Worm (Caenorhabditis elegans) whole organism, late embryonic: ENCODE measurements around the gene ZK697.14.

Experiments
- C38D4.7 ChIP-seq: fragments of 200-800 bp; sonication (Bioruptor generic); optimal IDR thresholded peaks from 2 replicates; lab custom pipeline; 2018; ENCODE audit warnings: mild to moderate bottlenecking, missing genetic modification characterization, moderate library complexity, missing compliant biosample characterization
- F13H6.1 ChIP-seq: sonication (generic microtip); optimal IDR thresholded peaks from 2 replicates; lab custom pipeline; 2016; ENCODE audit warnings: missing genetic modification characterization, missing compliant biosample characterization
- K02D7.2 ChIP-seq: sonication (generic microtip); optimal IDR thresholded peaks from 2 replicates; lab custom pipeline; 2017; ENCODE audit warnings: mild to moderate bottlenecking, missing genetic modification characterization, missing compliant biosample characterization
- K09A11.1 ChIP-seq: sonication (generic microtip); optimal IDR thresholded peaks from 2 replicates; lab custom pipeline; 2017; ENCODE audit warnings: antibody characterized with exemption, mild to moderate bottlenecking, missing genetic modification characterization, missing compliant biosample characterization; ENCODE audit not compliant: insufficient read depth
- ceh-14 ChIP-seq: sonication (generic microtip); optimal IDR thresholded peaks from 2 replicates; lab custom pipeline; 2016; ENCODE audit warnings: missing genotype, missing genetic modification characterization, missing compliant biosample characterization
- ceh-18 ChIP-seq: sonication (generic microtip); optimal IDR thresholded peaks from 2 replicates; lab custom pipeline; 2016; ENCODE audit warnings: missing genetic modification characterization, missing compliant biosample characterization
- ceh-19 ChIP-seq: fragments of 200-800 bp; sonication (Bioruptor generic); optimal IDR thresholded peaks from 2 replicates; lab custom pipeline; 2018; ENCODE audit warnings: mild to moderate bottlenecking, missing genetic modification characterization, missing compliant biosample characterization
- ceh-2 ChIP-seq: sonication (generic microtip); optimal IDR thresholded peaks from 2 replicates; lab custom pipeline; 2016; ENCODE audit warnings: missing genotype, missing genetic modification characterization, missing compliant biosample characterization
- ceh-22 ChIP-seq: sonication (generic microtip); optimal IDR thresholded peaks from 2 replicates; lab custom pipeline; 2017; ENCODE audit warnings: missing biosample characterization, missing genetic modification characterization
- ceh-30 ChIP-seq: fragments of 150-350 bp; optimal IDR thresholded peaks from 2 replicates; lab custom pipeline; 2014; ENCODE audit warnings: missing biosample characterization, missing genetic modification characterization
- ceh-31 ChIP-seq: sonication (generic microtip); optimal IDR thresholded peaks from 2 replicates; lab custom pipeline; 2016; ENCODE audit warnings: missing genetic modification characterization, missing compliant biosample characterization
- ceh-6 ChIP-seq: fragments of 200-800 bp; sonication (Bioruptor generic); optimal IDR thresholded peaks from 2 replicates; lab custom pipeline; 2018; ENCODE audit warnings: mild to moderate bottlenecking, missing genetic modification characterization, missing compliant biosample characterization
- dve-1 ChIP-seq: sonication (generic microtip); optimal IDR thresholded peaks from 2 replicates; lab custom pipeline; 2017; ENCODE audit warnings: antibody characterized with exemption, mild to moderate bottlenecking, missing genetic modification characterization, missing compliant biosample characterization
- elt-2 ChIP-seq: sonication (generic microtip); optimal IDR thresholded peaks from 2 replicates; lab custom pipeline; 2016; ENCODE audit warnings: missing genetic modification reagents, missing genetic modification characterization, missing compliant biosample characterization
- ets-4 ChIP-seq: sonication (generic microtip); optimal IDR thresholded peaks from 2 replicates; lab custom pipeline; 2016; ENCODE audit warnings: missing genetic modification characterization, missing compliant biosample characterization
- gmeb-2 ChIP-seq: sonication (generic microtip); optimal IDR thresholded peaks from 2 replicates; lab custom pipeline; 2016; ENCODE audit warnings: missing genetic modification characterization, inconsistent platforms, missing compliant biosample characterization
- hlh-6 ChIP-seq: sonication (generic microtip); optimal IDR thresholded peaks from 2 replicates; lab custom pipeline; 2016; ENCODE audit warnings: missing genotype, missing genetic modification characterization, missing compliant biosample characterization
- hlh-8 ChIP-seq: sonication (generic microtip); optimal IDR thresholded peaks from 2 replicates; lab custom pipeline; 2016; ENCODE audit warnings: missing genotype, missing genetic modification characterization, missing compliant biosample characterization
- lim-6 ChIP-seq: sonication (generic microtip); optimal IDR thresholded peaks from 2 replicates; lab custom pipeline; 2016; ENCODE audit warnings: missing genetic modification characterization, missing compliant biosample characterization
- lin-11 ChIP-seq: fragments of 200-800 bp; sonication (Bioruptor generic); optimal IDR thresholded peaks from 2 replicates; lab custom pipeline; 2018; ENCODE audit warnings: mild to moderate bottlenecking, missing genetic modification characterization, missing compliant biosample characterization
- madf-2 ChIP-seq: sonication (generic microtip); optimal IDR thresholded peaks from 2 replicates; lab custom pipeline; 2017; ENCODE audit warnings: missing genetic modification characterization, missing compliant biosample characterization
- mec-3 ChIP-seq: sonication (generic microtip); optimal IDR thresholded peaks from 2 replicates; lab custom pipeline; 2016; ENCODE audit warnings: borderline replicate concordance, missing genetic modification characterization, missing compliant biosample characterization
- nfya-1 ChIP-seq: sonication (generic microtip); optimal IDR thresholded peaks from 2 replicates; lab custom pipeline; 2017; ENCODE audit warnings: missing genetic modification characterization, mild to moderate bottlenecking, missing compliant biosample characterization, antibody characterized with exemption, moderate library complexity
- npax-4 ChIP-seq: sonication (generic microtip); optimal IDR thresholded peaks from 2 replicates; lab custom pipeline; 2016; ENCODE audit warnings: missing genetic modification characterization, missing compliant biosample characterization
- odd-2 ChIP-seq: sonication (generic microtip); optimal IDR thresholded peaks from 2 replicates; lab custom pipeline; 2017; ENCODE audit warnings: antibody characterized with exemption, mild to moderate bottlenecking, missing genetic modification characterization, missing compliant biosample characterization
- pat-9 ChIP-seq: fragments of 200-800 bp; sonication (Bioruptor generic); optimal IDR thresholded peaks from 2 replicates; lab custom pipeline; 2018; ENCODE audit warnings: mild to moderate bottlenecking, missing genetic modification characterization, moderate library complexity, missing compliant biosample characterization
- pax-1 ChIP-seq: fragments of 150-350 bp; optimal IDR thresholded peaks from 2 replicates; lab custom pipeline; 2014; ENCODE audit warnings: missing biosample characterization, missing genetic modification characterization
- pqm-1 ChIP-seq: sonication (generic microtip); optimal IDR thresholded peaks from 2 replicates; lab custom pipeline; 2016; ENCODE audit warnings: missing genetic modification characterization, missing compliant biosample characterization
- ref-2 ChIP-seq: sonication (generic microtip); optimal IDR thresholded peaks from 2 replicates; lab custom pipeline; 2016; ENCODE audit warnings: missing genetic modification characterization, missing compliant biosample characterization
- rnt-1 ChIP-seq: sonication (generic microtip); optimal IDR thresholded peaks from 2 replicates; lab custom pipeline; 2016; ENCODE audit warnings: missing genetic modification characterization, missing compliant biosample characterization
- sdc-2 ChIP-seq: sonication (generic microtip); optimal IDR thresholded peaks from 2 replicates; lab custom pipeline; 2016; ENCODE audit warnings: missing genotype, missing genetic modification characterization, missing compliant biosample characterization
- sox-2 ChIP-seq: fragments of 200-800 bp; sonication (Bioruptor generic); IDR thresholded peaks from 2 replicates; pipeline ENCODE4 v1.3.6; 2022; ENCODE audit warnings: missing genetic modification reagents, missing genetic modification characterization, missing compliant biosample characterization
- sox-4 ChIP-seq: sonication (generic microtip); optimal IDR thresholded peaks from 2 replicates; lab custom pipeline; 2017; ENCODE audit warnings: mild to moderate bottlenecking, missing genetic modification characterization, inconsistent platforms, missing compliant biosample characterization
- syd-9 ChIP-seq: sonication (generic microtip); optimal IDR thresholded peaks from 2 replicates; lab custom pipeline; 2016; ENCODE audit warnings: mild to moderate bottlenecking, missing genetic modification characterization, moderate library complexity, missing compliant biosample characterization
- unc-42 ChIP-seq: sonication (generic microtip); optimal IDR thresholded peaks from 2 replicates; lab custom pipeline; 2016; ENCODE audit warnings: missing genotype, missing genetic modification characterization, missing compliant biosample characterization
- unc-86 ChIP-seq: sonication (generic microtip); optimal IDR thresholded peaks from 2 replicates; lab custom pipeline; 2016; ENCODE audit warnings: missing genetic modification characterization, missing compliant biosample characterization
- ztf-16 ChIP-seq: sonication (generic microtip); optimal IDR thresholded peaks from 2 replicates; lab custom pipeline; 2017; ENCODE audit warnings: missing genetic modification characterization, missing compliant biosample characterization

ZK697.14 gene

ce11 chrV:1731918-1732317, 23.6 kb downstream of the ZK697.14 start, which contains the start of gene gst-21:
gst-21 (minus strand) TSS chrV:1732018.
- TF ChIP-seq lin-11 (no peak), sox-2 (GFP tag; lab: Robert Waterston, UW) (no peak), ceh-19 (GFP tag; lab: Kevin White, UChicago) (no peak), hlh-8 (no peak), ceh-22 (tag; lab: Kevin White, UChicago) (no peak), mec-3 (tag; lab: Kevin White, UChicago) (no peak)
- TF ChIP-seq, all 69 proteins: peak for 0

- TF ChIP-seq dve-1 (tag; lab: Kevin White, UChicago): no peak
- TF ChIP-seq pqm-1 (tag; lab: Kevin White, UChicago): no peak
- no peak for TF ChIP-seq elt-2 (tag; lab: Kevin White, UChicago)
- no peak for TF ChIP-seq madf-2 (tag; lab: Kevin White, UChicago)
- TF ChIP-seq pax-1 (tag; lab: Kevin White, UChicago): no peak
- no peak for TF ChIP-seq ref-2
- TF ChIP-seq ceh-6: no peak
- no peak for TF ChIP-seq npax-4 (tag; lab: Kevin White, UChicago)
- no peak for TF ChIP-seq lim-6 (tag; lab: Kevin White, UChicago)
- no peak for TF ChIP-seq ceh-19 (GFP tag; lab: Kevin White, UChicago)
- TF ChIP-seq sdc-2 (tag; lab: Kevin White, UChicago): no peak
- no peak for TF ChIP-seq K09A11.1 (tag; lab: Kevin White, UChicago)
- TF ChIP-seq hlh-8: no peak
- no peak for TF ChIP-seq ztf-16 (tag; lab: Kevin White, UChicago)
- TF ChIP-seq ceh-18 (tag; lab: Kevin White, UChicago): no peak
- TF ChIP-seq F13H6.1 (tag; lab: Kevin White, UChicago): no peak
- no peak for TF ChIP-seq syd-9
- no peak for TF ChIP-seq ceh-2 (tag; lab: Kevin White, UChicago)
- TF ChIP-seq nfya-1 (tag; lab: Kevin White, UChicago): no peak
Observed at ce11 chrV:1725353-1725752, 30.1 kb downstream of the ZK697.14 start, which contains the start of gene sri-27. sri-27 (plus strand) TSS chrV:1725653.

- TF ChIP-seq pat-9 (no peak), lin-11 (no peak), ceh-31 (tag; lab: Kevin White, UChicago) (no peak), ref-2 (no peak), ceh-2 (tag; lab: Kevin White, UChicago) (no peak), ceh-14 (tag; lab: Kevin White, UChicago) (no peak), C38D4.7 (GFP tag; lab: Kevin White, UChicago) (no peak), sdc-2 (tag; lab: Kevin White, UChicago) (no peak), hlh-6 (no peak), K02D7.2 (tag; lab: Kevin White, UChicago) (no peak), unc-86 (tag; lab: Kevin White, UChicago) (no peak)
Observed at ce11 chrV:1721966-1722365, 33.5 kb downstream of the ZK697.14 start, which contains the start of gene srw-101. srw-101 (plus strand) TSS chrV:1722266.

ce11 chrV:1719927-1720326, 35.6 kb downstream of the ZK697.14 start, which contains the start of gene srw-102:
srw-102 (plus strand) TSS chrV:1720227.
- TF ChIP-seq ets-4 (tag; lab: Kevin White, UChicago) (no peak), syd-9 (no peak), unc-42 (tag; lab: Kevin White, UChicago) (no peak), nfya-1 (tag; lab: Kevin White, UChicago) (no peak), odd-2 (tag; lab: Kevin White, UChicago) (no peak), pat-9 (no peak), gmeb-2 (tag; lab: Kevin White, UChicago) (no peak), ceh-30 (tag; lab: Kevin White, UChicago) (no peak), sox-4 (tag; lab: Kevin White, UChicago) (no peak), rnt-1 (tag; lab: Kevin White, UChicago) (no peak), F13H6.1 (tag; lab: Kevin White, UChicago) (no peak), hlh-6 (no peak)
